Fruit fly (Drosophila melanogaster): ENCODE results near the gene CG8492.

DNA sequence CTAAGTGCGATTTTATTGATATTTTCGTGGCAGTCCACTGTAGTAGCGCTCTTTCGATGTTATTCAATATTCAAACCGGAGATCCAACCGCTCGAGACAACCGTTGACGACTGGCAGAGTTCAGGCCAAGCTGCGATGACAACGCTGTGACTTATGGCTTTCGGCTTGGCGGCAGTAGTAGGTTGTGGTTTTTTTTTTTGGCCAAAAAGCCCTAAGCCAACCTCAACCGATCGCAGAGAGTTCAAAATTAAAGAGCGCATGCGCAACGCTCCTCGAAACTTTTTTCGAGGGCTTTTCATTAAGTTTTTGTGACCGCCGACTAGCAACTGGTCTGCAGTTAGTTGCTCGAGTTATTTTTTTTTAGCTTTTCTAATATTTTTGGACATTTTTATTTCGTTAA is 10.9 kb upstream of the CG8492 start, which contains the start of gene Snmp2:
- TF ChIP-seq CG8478 (optimal IDR thresholded peaks at IDR 0.05) (no peak), pan (optimal IDR thresholded peaks at IDR 0.05) (no peak), psq (optimal IDR thresholded peaks at IDR 0.05) (no peak), usp (GFP tag; optimal IDR thresholded peaks at IDR 0.05) (no peak)

Data from whole organism.